Worm (Caenorhabditis elegans): Measurements from ENCODE around the gene ceh-40.

ceh-40 gene

ce11 chrX:12280477-12280876 lies 40.1 kb downstream of the ceh-40 start, which contains the start of gene C04B4.1:
C04B4.1 (plus strand) TSS chrX:12280777.
- TF ChIP-seq eyg-1 (tag; optimal IDR thresholded peaks at IDR 0.05) (no peak), tbx-2 (tag; optimal IDR thresholded peaks at IDR 0.05) (no peak), ref-2 (tag; optimal IDR thresholded peaks at IDR 0.05) (no peak), tbx-7 (tag; optimal IDR thresholded peaks at IDR 0.05) (no peak), rnt-1 (tag; optimal IDR thresholded peaks at IDR 0.05) (no peak), lin-11 (tag; optimal IDR thresholded peaks at IDR 0.05) (no peak), ceh-48 (tag; optimal IDR thresholded peaks at IDR 0.05) (no peak), fkh-10 (GFP tag; optimal IDR thresholded peaks at IDR 0.05) (no peak), hlh-30 (tag; optimal IDR thresholded peaks at IDR 0.05; ENCODE audit: insufficient read depth) (no peak), ama-1 (optimal IDR thresholded peaks at IDR 0.05) (no peak), hlh-13 (GFP tag; optimal IDR thresholded peaks at IDR 0.05) (no peak), madf-2 (tag; optimal IDR thresholded peaks at IDR 0.05) (no peak), zip-5 (tag; optimal IDR thresholded peaks at IDR 0.05) (no peak), unc-55 (GFP tag; optimal IDR thresholded peaks at IDR 0.05) (no peak), dmd-4 (tag; optimal IDR thresholded peaks at IDR 0.05; ENCODE audit: borderline replicate concordance) (no peak), pat-9 (tag; optimal IDR thresholded peaks at IDR 0.05) (no peak), C08G9.2 (tag; optimal IDR thresholded peaks at IDR 0.05) (no peak)

DNA sequence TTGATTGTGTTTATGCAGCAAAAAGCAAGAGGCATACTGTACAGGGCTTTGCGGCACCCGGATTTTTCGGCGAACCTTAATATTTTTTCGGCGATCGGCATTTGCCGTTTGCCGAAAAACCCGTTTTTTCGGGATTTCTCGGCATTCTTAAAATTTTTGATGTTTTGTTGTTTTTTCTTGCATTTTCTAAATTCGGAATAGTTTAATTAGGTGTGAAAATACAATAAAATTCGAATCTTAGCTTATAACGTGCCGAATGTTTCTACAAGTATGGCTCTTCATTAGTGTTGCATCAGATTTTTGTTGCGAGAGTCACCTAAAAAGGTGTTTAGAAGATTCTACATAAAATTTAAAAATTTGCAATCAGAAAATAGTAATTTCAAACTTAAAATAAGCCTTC lies 45.0 kb downstream of the ceh-40 start, which contains the start of gene C04B4.6:
C04B4.6 (minus strand) TSS at position 101 of the 400 bp plus-strand sequence.
- no peak for TF ChIP-seq tbx-7 (tag; optimal IDR thresholded peaks at IDR 0.05)
- no peak for TF ChIP-seq pros-1 (tag; optimal IDR thresholded peaks at IDR 0.05)
- no peak for TF ChIP-seq sdc-2 (tag; optimal IDR thresholded peaks at IDR 0.05)
- TF ChIP-seq F13H6.1 (tag; optimal IDR thresholded peaks at IDR 0.05): no peak
- no peak for TF ChIP-seq rnt-1 (tag; optimal IDR thresholded peaks at IDR 0.05)
- no peak for TF ChIP-seq ceh-45 (GFP tag; IDR thresholded peaks at IDR 0.05)
- no peak for TF ChIP-seq ceh-22 (tag; optimal IDR thresholded peaks at IDR 0.05)
- TF ChIP-seq sox-2 (GFP tag; IDR thresholded peaks at IDR 0.05): no peak
- no peak for TF ChIP-seq syd-9 (tag; optimal IDR thresholded peaks at IDR 0.05)
- no peak for TF ChIP-seq hlh-13 (GFP tag; optimal IDR thresholded peaks at IDR 0.05)
- TF ChIP-seq unc-86 (tag; optimal IDR thresholded peaks at IDR 0.05): no peak
- TF ChIP-seq sox-4 (tag; optimal IDR thresholded peaks at IDR 0.05): no peak
- TF ChIP-seq fkh-10 (GFP tag; optimal IDR thresholded peaks at IDR 0.05): no peak
- TF ChIP-seq mec-3 (tag; optimal IDR thresholded peaks at IDR 0.05; ENCODE audit: borderline replicate concordance): no peak
- no peak for TF ChIP-seq ceh-24 (tag; optimal IDR thresholded peaks at IDR 0.05)
- TF ChIP-seq elt-4 (tag; optimal IDR thresholded peaks at IDR 0.05): no peak

ce11 chrX:12273870-12274269 lies 46.7 kb downstream of the ceh-40 start, which contains the start of gene H19J13.2:
H19J13.2 (minus strand) TSS chrX:12273970.
- no peak for TF ChIP-seq pha-4 (tag; optimal IDR thresholded peaks at IDR 0.05)
- no peak for TF ChIP-seq ref-2 (tag; optimal IDR thresholded peaks at IDR 0.05)
- no peak for TF ChIP-seq rnt-1 (tag; optimal IDR thresholded peaks at IDR 0.05)
- TF ChIP-seq hlh-6 (tag; optimal IDR thresholded peaks at IDR 0.05): no peak
- TF ChIP-seq odd-2 (tag; optimal IDR thresholded peaks at IDR 0.05): no peak
- TF ChIP-seq Y22D7AL.16 (tag; optimal IDR thresholded peaks at IDR 0.05): no peak
- TF ChIP-seq zip-5 (tag; optimal IDR thresholded peaks at IDR 0.05): no peak
- no peak for TF ChIP-seq mec-3 (tag; optimal IDR thresholded peaks at IDR 0.05; ENCODE audit: borderline replicate concordance)

DNA sequence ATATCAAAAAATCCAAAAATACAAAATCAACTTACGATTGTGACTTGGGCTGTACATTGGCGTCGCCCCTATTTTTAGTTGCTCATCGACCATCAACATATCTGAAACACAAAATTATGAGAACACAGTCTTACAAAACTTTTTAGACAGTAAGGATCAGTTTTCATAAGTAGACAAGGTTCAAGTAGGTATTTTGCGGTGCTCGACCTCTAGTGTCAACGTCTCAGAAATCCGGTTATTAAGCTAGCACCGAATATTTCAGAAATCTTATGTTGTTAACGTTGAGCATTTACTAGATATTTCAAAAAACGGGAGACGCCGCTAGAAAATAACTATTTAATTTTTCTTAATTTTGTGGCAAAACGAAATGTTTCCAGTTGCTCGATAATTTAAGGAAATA lies 49.7 kb downstream of the ceh-40 start, which contains the start of gene otpl-8:
otpl-8 (minus strand) TSS at position 101 of the 400 bp plus-strand sequence.
- no peak for TF ChIP-seq pha-2 (tag; optimal IDR thresholded peaks at IDR 0.05)
- no peak for TF ChIP-seq T23F11.4 (GFP tag; optimal IDR thresholded peaks at IDR 0.05)
- no peak for TF ChIP-seq dve-1 (tag; optimal IDR thresholded peaks at IDR 0.05)
- no peak for TF ChIP-seq unc-55 (GFP tag; optimal IDR thresholded peaks at IDR 0.05)
- TF ChIP-seq zip-5 (tag; optimal IDR thresholded peaks at IDR 0.05): no peak
- no peak for TF ChIP-seq unc-42 (tag; optimal IDR thresholded peaks at IDR 0.05)
- no peak for TF ChIP-seq K02D7.2 (tag; optimal IDR thresholded peaks at IDR 0.05)
- TF ChIP-seq tbx-7 (tag; optimal IDR thresholded peaks at IDR 0.05): no peak
- TF ChIP-seq K09A11.1 (tag; optimal IDR thresholded peaks at IDR 0.05; ENCODE audit: insufficient read depth): no peak
- TF ChIP-seq ama-1 (optimal IDR thresholded peaks at IDR 0.05): no peak
- TF ChIP-seq ceh-2 (tag; optimal IDR thresholded peaks at IDR 0.05): no peak
- no peak for TF ChIP-seq odd-2 (tag; optimal IDR thresholded peaks at IDR 0.05)
- TF ChIP-seq hlh-6 (tag; optimal IDR thresholded peaks at IDR 0.05): no peak

All from whole organism, late embryonic.